Worm (Caenorhabditis elegans) whole organism, late embryonic: ENCODE data around the gene B0457.6.

Experiments used
- F13H6.1 ChIP-seq: sonication (generic microtip); optimal IDR thresholded peaks from 2 replicates; lab custom pipeline; 2016; ENCODE audit warnings: missing genetic modification characterization, missing compliant biosample characterization
- K09A11.1 ChIP-seq: sonication (generic microtip); optimal IDR thresholded peaks from 2 replicates; lab custom pipeline; 2017; ENCODE audit warnings: antibody characterized with exemption, mild to moderate bottlenecking, missing genetic modification characterization, missing compliant biosample characterization; ENCODE audit not compliant: insufficient read depth
- ama-1 ChIP-seq: fragments of 150-350 bp; optimal IDR thresholded peaks from 2 replicates; lab custom pipeline; 2014
- ceh-30 ChIP-seq: fragments of 150-350 bp; optimal IDR thresholded peaks from 2 replicates; lab custom pipeline; 2014; ENCODE audit warnings: missing biosample characterization, missing genetic modification characterization
- dmd-4 ChIP-seq: sonication (generic microtip); optimal IDR thresholded peaks from 2 replicates; lab custom pipeline; 2016; ENCODE audit warnings: borderline replicate concordance, missing genetic modification characterization, missing compliant biosample characterization
- dve-1 ChIP-seq: sonication (generic microtip); optimal IDR thresholded peaks from 2 replicates; lab custom pipeline; 2017; ENCODE audit warnings: antibody characterized with exemption, mild to moderate bottlenecking, missing genetic modification characterization, missing compliant biosample characterization
- hlh-30 ChIP-seq: sonication (generic microtip); optimal IDR thresholded peaks from 2 replicates; lab custom pipeline; 2017; ENCODE audit warnings: antibody characterized with exemption, missing genetic modification characterization, missing compliant biosample characterization; ENCODE audit not compliant: insufficient read depth
- nhr-11 ChIP-seq: fragments of 150-350 bp; optimal IDR thresholded peaks from 2 replicates; lab custom pipeline; 2014; ENCODE audit warnings: missing biosample characterization, missing genetic modification characterization
- odd-2 ChIP-seq: sonication (generic microtip); optimal IDR thresholded peaks from 2 replicates; lab custom pipeline; 2017; ENCODE audit warnings: antibody characterized with exemption, mild to moderate bottlenecking, missing genetic modification characterization, missing compliant biosample characterization
- pax-1 ChIP-seq: fragments of 150-350 bp; optimal IDR thresholded peaks from 2 replicates; lab custom pipeline; 2014; ENCODE audit warnings: missing biosample characterization, missing genetic modification characterization
- pha-4 ChIP-seq: fragments of 150-350 bp; optimal IDR thresholded peaks from 2 replicates; lab custom pipeline; 2018; ENCODE audit warnings: missing biosample characterization, missing genetic modification reagents, missing genetic modification characterization
- pqm-1 ChIP-seq: sonication (generic microtip); optimal IDR thresholded peaks from 2 replicates; lab custom pipeline; 2016; ENCODE audit warnings: missing genetic modification characterization, missing compliant biosample characterization
- sox-2 ChIP-seq: fragments of 200-800 bp; sonication (Bioruptor generic); IDR thresholded peaks from 2 replicates; pipeline ENCODE4 v1.3.6; 2022; ENCODE audit warnings: missing genetic modification reagents, missing genetic modification characterization, missing compliant biosample characterization

DNA sequence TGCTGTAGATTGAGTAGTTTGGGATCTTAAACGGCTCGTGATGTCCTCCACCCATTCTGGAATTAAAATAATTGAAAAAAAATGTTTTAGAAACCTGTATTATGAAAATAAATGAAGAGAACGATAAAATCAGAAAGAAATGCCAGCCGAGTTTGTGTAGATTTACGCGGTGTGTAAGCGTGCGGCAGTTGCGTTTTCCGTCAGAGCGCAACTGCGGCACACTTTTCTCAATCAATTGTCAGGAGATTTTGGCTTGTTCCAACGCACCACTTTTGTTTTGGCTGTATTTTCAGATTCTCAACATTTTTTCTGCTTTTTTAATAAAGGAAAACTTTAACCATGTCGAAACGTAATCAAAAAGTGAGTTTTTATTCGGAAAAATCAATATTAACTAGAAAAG, 42.6 kb downstream of the B0457.6 start, which contains the start of the genes ndub-3 and C18E9.2:
- TF ChIP-seq pax-1: no peak
- TF ChIP-seq pha-4 (tag; lab: Kevin White, UChicago): no peak
- TF ChIP-seq hlh-30 (tag; lab: Kevin White, UChicago): no peak
- TF ChIP-seq sox-2 (GFP tag; lab: Robert Waterston, UW): no peak
- no peak for TF ChIP-seq K09A11.1 (tag; lab: Kevin White, UChicago)
- no peak for TF ChIP-seq ceh-30 (tag; lab: Kevin White, UChicago)
- TF ChIP-seq nhr-11 (tag; lab: Kevin White, UChicago): no peak
- no peak for TF ChIP-seq odd-2 (tag; lab: Kevin White, UChicago)
- TF ChIP-seq dve-1 (tag; lab: Kevin White, UChicago): no peak
- no peak for TF ChIP-seq dmd-4 (tag; lab: Kevin White, UChicago)
- TF ChIP-seq pqm-1 (tag; lab: Kevin White, UChicago): no peak
- no peak for TF ChIP-seq ama-1 (lab: Kevin White, UChicago)
- TF ChIP-seq F13H6.1 (tag; lab: Kevin White, UChicago): no peak
